Worm (Caenorhabditis elegans) whole organism, L1 larva: Measurements from ENCODE around the gene cdh-5.

Source experiments
- dpl-1 ChIP-seq, 3 experiments: fragments of 150-350 bp in 2 of 3; sonication (generic microtip) in 1 of 3; optimal IDR thresholded peaks; 2 replicates each; lab custom pipeline; 2014 to 2017; ENCODE audit warnings: missing biosample characterization in 3 of 3, missing genetic modification characterization in 3 of 3, missing genetic modification reagents in 3 of 3
- fkh-10 ChIP-seq: sonication (generic microtip); optimal IDR thresholded peaks from 2 replicates; lab custom pipeline; 2017; ENCODE audit warnings: missing biosample characterization, missing genetic modification reagents, missing genetic modification characterization
- lsy-2 ChIP-seq, 2 experiments: fragments of 150-350 bp; optimal IDR thresholded peaks; 2 replicates each; lab custom pipeline; 2014; ENCODE audit warnings: missing biosample characterization in 2 of 2, missing genetic modification characterization in 2 of 2
- mdl-1 ChIP-seq, 2 experiments: fragments of 150-350 bp; optimal IDR thresholded peaks; 2 replicates each; lab custom pipeline; 2014 to 2017; ENCODE audit warnings: missing biosample characterization in 2 of 2, missing genetic modification characterization in 2 of 2, inconsistent platforms in 1 of 2
- mep-1 ChIP-seq: fragments of 150-350 bp; optimal IDR thresholded peaks from 2 replicates; lab custom pipeline; 2014; ENCODE audit warnings: missing biosample characterization, missing genetic modification characterization
- nhr-12 ChIP-seq: sonication (generic microtip); optimal IDR thresholded peaks from 2 replicates; lab custom pipeline; 2017; ENCODE audit warnings: missing biosample characterization, missing genetic modification characterization
- nhr-76 ChIP-seq: sonication (generic microtip); optimal IDR thresholded peaks from 2 replicates; lab custom pipeline; 2017; ENCODE audit warnings: missing biosample characterization, missing genetic modification characterization
- rnt-1 ChIP-seq: sonication (generic microtip); optimal IDR thresholded peaks from 2 replicates; lab custom pipeline; 2016; ENCODE audit warnings: mild to moderate bottlenecking, missing genetic modification characterization, moderate library complexity, missing compliant biosample characterization
- snpc-4 ChIP-seq: fragments of 150-350 bp; optimal IDR thresholded peaks from 2 replicates; lab custom pipeline; 2014; ENCODE audit warnings: missing biosample characterization, missing genetic modification characterization
- tbx-2 ChIP-seq: sonication (generic microtip); optimal IDR thresholded peaks from 2 replicates; lab custom pipeline; 2016; ENCODE audit warnings: missing genetic modification characterization, missing compliant biosample characterization
- zag-1 ChIP-seq: fragments of 150-350 bp; optimal IDR thresholded peaks from 2 replicates; lab custom pipeline; 2014; ENCODE audit warnings: missing biosample characterization, missing genetic modification characterization
- ztf-11 ChIP-seq, 2 experiments: sonication (generic microtip); optimal IDR thresholded peaks; 2 replicates each; lab custom pipeline; 2016 to 2017; ENCODE audit warnings: missing genetic modification characterization in 2 of 2, missing biosample characterization in 1 of 2, missing compliant biosample characterization in 1 of 2
- ztf-4 ChIP-seq: fragments of 150-350 bp; optimal IDR thresholded peaks from 2 replicates; lab custom pipeline; 2014; ENCODE audit warnings: missing biosample characterization, missing genetic modification characterization

ce11 chrIV:8722801-8723200, 54.1 kb downstream of the cdh-5 start:
- TF ChIP-seq nhr-12 (tag; lab: Kevin White, UChicago) (no peak), mep-1 (tag; lab: Kevin White, UChicago) (no peak), rnt-1 (tag; lab: Kevin White, UChicago) (no peak), snpc-4 (tag; lab: Kevin White, UChicago) (no peak), dpl-1 (GFP tag; optimal IDR thresholded peaks at IDR 0.05; lab: Kevin White, UChicago) (no peak), fkh-10 (GFP tag; lab: Kevin White, UChicago) (no peak), ztf-4 (no peak), zag-1 (tag; lab: Kevin White, UChicago) (no peak), nhr-76 (tag; lab: Kevin White, UChicago) (no peak), lsy-2 (tag; optimal IDR thresholded peaks at IDR 0.05; lab: Kevin White, UChicago) (no peak), tbx-2 (no peak), mdl-1 (tag; optimal IDR thresholded peaks at IDR 0.05; lab: Kevin White, UChicago) (no peak), ztf-11 (tag; optimal IDR thresholded peaks at IDR 0.05; lab: Kevin White, UChicago) (no peak)
